Fruit fly (Drosophila melanogaster) Kc167 (cell line): ENCODE results near the gene CG8379.

Experiments
- h ChIP-seq: fragments of >200 bp; optimal IDR thresholded peaks from 3 replicates; lab custom pipeline; 2018; ENCODE audit warnings: missing external identifiers
- insv ChIP-seq: fragments of >200 bp; optimal IDR thresholded peaks from 3 replicates; lab custom pipeline; 2018; ENCODE audit warnings: missing external identifiers
- psq ChIP-seq: fragments of >200 bp; optimal IDR thresholded peaks from 2 replicates; lab custom pipeline; 2017; ENCODE audit warnings: missing external identifiers
- ttk ChIP-seq: sonication (Bioruptor generic); optimal IDR thresholded peaks from 2 replicates; lab custom pipeline; 2017; ENCODE audit warnings: missing external identifiers

- no peak for TF ChIP-seq ttk (lab: Kevin White, UChicago)
- TF ChIP-seq insv (lab: Kevin White, UChicago) = no peak
- no peak for TF ChIP-seq h (lab: Kevin White, UChicago)
- TF ChIP-seq psq (lab: Kevin White, UChicago) = no peak
These were observed 29.8 kb upstream of the CG8379 start, which contains the start of gene Ir85a for dm6 chr3R:8794384-8794783.
